Fruit fly (Drosophila melanogaster) whole organism, embryonic: ENCODE results near the gene CG15439.

Source experiments
- Blimp-1 ChIP-seq: fragments of 200-800 bp; sonication (Bioruptor generic); optimal IDR thresholded peaks from 3 replicates; lab custom pipeline; 2018; ENCODE audit warnings: missing biosample characterization, missing genetic modification characterization, mild to moderate bottlenecking, moderate library complexity, missing genetic modification reagents
- C15 ChIP-seq: fragments of 200-800 bp; sonication (Bioruptor generic); IDR thresholded peaks from 3 replicates; pipeline ENCODE4 v1.3.6; 2022; ENCODE audit warnings: missing biosample characterization, missing genetic modification characterization
- CG10959 ChIP-seq: fragments of 200-800 bp; sonication (Bioruptor generic); IDR thresholded peaks from 2 replicates; pipeline ENCODE4 v1.3.6; 2022; ENCODE audit warnings: missing biosample characterization, missing genetic modification characterization
- CG11504 ChIP-seq: fragments of 200-800 bp; sonication (Bioruptor generic); optimal IDR thresholded peaks from 3 replicates; lab custom pipeline; 2019; ENCODE audit warnings: missing biosample characterization, mild to moderate bottlenecking, missing genetic modification characterization, moderate library complexity
- CG13123 ChIP-seq: fragments of 200-800 bp; sonication (Bioruptor generic); optimal IDR thresholded peaks from 2 replicates; lab custom pipeline; 2016; ENCODE audit warnings: missing biosample characterization, missing genetic modification characterization
- CG13287 ChIP-seq: fragments of 200-800 bp; sonication (Bioruptor generic); IDR thresholded peaks from 2 replicates; pipeline ENCODE4 v1.3.6; 2022; ENCODE audit warnings: missing biosample characterization, missing genetic modification characterization; ENCODE audit not compliant: partially characterized antibody
- CG13775 ChIP-seq: fragments of 200-800 bp; sonication (Bioruptor generic); optimal IDR thresholded peaks from 3 replicates; lab custom pipeline; 2017; ENCODE audit warnings: missing biosample characterization, mild to moderate bottlenecking, missing genetic modification characterization
- CG15011 ChIP-seq: fragments of 200-800 bp; sonication (Bioruptor generic); optimal IDR thresholded peaks from 3 replicates; lab custom pipeline; 2018; ENCODE audit warnings: missing biosample characterization, mild to moderate bottlenecking, missing genetic modification characterization
- CG15514 ChIP-seq: fragments of 200-800 bp; sonication (Bioruptor generic); optimal IDR thresholded peaks from 3 replicates; lab custom pipeline; 2017; ENCODE audit warnings: missing biosample characterization, missing genetic modification characterization, mild to moderate bottlenecking, moderate library complexity, missing genetic modification reagents
- CG17612 ChIP-seq: fragments of 200-800 bp; sonication (Bioruptor generic); IDR thresholded peaks from 2 replicates; pipeline ENCODE4 v1.3.6; 2022; ENCODE audit warnings: missing biosample characterization, missing genetic modification characterization
- CG17912 ChIP-seq: fragments of 200-800 bp; sonication (Bioruptor generic); optimal IDR thresholded peaks from 2 replicates; lab custom pipeline; 2018; ENCODE audit warnings: missing biosample characterization, mild to moderate bottlenecking, missing genetic modification characterization
- CG18764 ChIP-seq: fragments of 200-800 bp; sonication (Bioruptor generic); optimal IDR thresholded peaks from 3 replicates; lab custom pipeline; 2016; ENCODE audit warnings: missing biosample characterization, missing genetic modification characterization
- CG3163 ChIP-seq: fragments of 200-800 bp; sonication (Bioruptor generic); optimal IDR thresholded peaks from 3 replicates; lab custom pipeline; 2016; ENCODE audit warnings: missing biosample characterization, missing genetic modification characterization
- CG34422 ChIP-seq: fragments of 200-800 bp; sonication (Bioruptor generic); IDR thresholded peaks from 3 replicates; pipeline ENCODE4 v1.3.6; 2022; ENCODE audit warnings: missing biosample characterization, missing genetic modification characterization
- CG5953 ChIP-seq: fragments of 200-800 bp; sonication (Bioruptor generic); IDR thresholded peaks from 2 replicates; pipeline ENCODE4 v1.3.6; 2022; ENCODE audit warnings: missing biosample characterization, missing genetic modification characterization
- CG8281 ChIP-seq: fragments of 200-800 bp; sonication (Bioruptor generic); optimal IDR thresholded peaks from 2 replicates; lab custom pipeline; 2018; ENCODE audit warnings: missing biosample characterization, mild to moderate bottlenecking, missing genetic modification characterization, moderate library complexity
- Chrac-16 ChIP-seq: fragments of 200-800 bp; sonication (Bioruptor generic); optimal IDR thresholded peaks from 3 replicates; lab custom pipeline; 2016; ENCODE audit warnings: missing biosample characterization, missing genetic modification characterization
- CkIIα-i1 ChIP-seq: fragments of 200-800 bp; sonication (Bioruptor generic); IDR thresholded peaks from 2 replicates; pipeline ENCODE4 v1.3.6; 2022; ENCODE audit warnings: missing biosample characterization, missing genetic modification characterization
- Dll ChIP-seq: fragments of 200-800 bp; sonication (Bioruptor generic); IDR thresholded peaks from 4 replicates; pipeline ENCODE4 v1.3.6; 2022; ENCODE audit warnings: missing biosample characterization, missing genetic modification characterization; ENCODE audit not compliant: partially characterized antibody
- Doc2 ChIP-seq: fragments of 200-800 bp; sonication (Bioruptor generic); IDR thresholded peaks from 2 replicates; pipeline ENCODE4 v1.3.6; 2022; ENCODE audit warnings: missing biosample characterization, missing genetic modification characterization
- Dp ChIP-seq: fragments of 200-800 bp; sonication (Bioruptor generic); optimal IDR thresholded peaks from 2 replicates; lab custom pipeline; 2018; ENCODE audit warnings: missing biosample characterization, mild to moderate bottlenecking, missing genetic modification characterization, moderate library complexity
- Fer2 ChIP-seq: fragments of 200-800 bp; sonication (Bioruptor generic); optimal IDR thresholded peaks from 2 replicates; lab custom pipeline; 2018; ENCODE audit warnings: missing biosample characterization, mild to moderate bottlenecking, missing genetic modification characterization, moderate library complexity
- HLH54F ChIP-seq: fragments of 200-800 bp; sonication (Bioruptor generic); optimal IDR thresholded peaks from 3 replicates; lab custom pipeline; 2016; ENCODE audit warnings: missing biosample characterization, missing genetic modification characterization
- Meics ChIP-seq: fragments of 200-800 bp; sonication (Bioruptor generic); optimal IDR thresholded peaks from 2 replicates; lab custom pipeline; 2017; ENCODE audit warnings: missing biosample characterization, mild to moderate bottlenecking, missing genetic modification characterization
- Rfx ChIP-seq: fragments of 200-800 bp; sonication (Bioruptor generic); IDR thresholded peaks from 2 replicates; pipeline ENCODE4 v1.3.6; 2022; ENCODE audit warnings: missing biosample characterization, missing genetic modification characterization
- Rx ChIP-seq: fragments of 200-800 bp; sonication (Bioruptor generic); IDR thresholded peaks from 2 replicates; pipeline ENCODE4 v1.3.6; 2022; ENCODE audit warnings: missing biosample characterization, missing genetic modification characterization
- Side ChIP-seq: fragments of 200-800 bp; sonication (Bioruptor generic); optimal IDR thresholded peaks from 2 replicates; lab custom pipeline; 2016; ENCODE audit warnings: missing biosample characterization, missing genetic modification characterization
- Sry-β ChIP-seq: fragments of 200-800 bp; sonication (Bioruptor generic); optimal IDR thresholded peaks from 2 replicates; lab custom pipeline; 2018; ENCODE audit warnings: missing biosample characterization, mild to moderate bottlenecking, missing genetic modification characterization, moderate library complexity
- Ssrp ChIP-seq: fragments of 200-800 bp; sonication (Bioruptor generic); optimal IDR thresholded peaks from 2 replicates; lab custom pipeline; 2018; ENCODE audit warnings: missing biosample characterization, mild to moderate bottlenecking, missing genetic modification characterization, moderate library complexity
- cad ChIP-seq: fragments of >200 bp; optimal IDR thresholded peaks from 2 replicates; lab custom pipeline; 2017; ENCODE audit warnings: missing biosample characterization, missing genetic modification characterization
- cato ChIP-seq: fragments of 200-800 bp; sonication (Bioruptor generic); optimal IDR thresholded peaks from 2 replicates; lab custom pipeline; 2016; ENCODE audit warnings: missing biosample characterization, missing genetic modification characterization, borderline replicate concordance
- crol ChIP-seq: fragments of 200-800 bp; sonication (Bioruptor generic); IDR thresholded peaks from 2 replicates; pipeline ENCODE4 v1.3.6; 2022; ENCODE audit warnings: missing biosample characterization, missing genetic modification characterization
- dan ChIP-seq: fragments of 200-800 bp; sonication (Bioruptor generic); IDR thresholded peaks from 2 replicates; pipeline ENCODE4 v1.3.6; 2022; ENCODE audit warnings: missing biosample characterization, missing genetic modification characterization
- dpn ChIP-seq, 2 experiments: fragments of 200-800 bp; sonication (Bioruptor generic); optimal IDR thresholded peaks; 3 replicates each; lab custom pipeline; 2016; ENCODE audit warnings: missing biosample characterization in 2 of 2, missing genetic modification characterization in 2 of 2
- fd102C ChIP-seq: fragments of 200-800 bp; sonication (Bioruptor generic); optimal IDR thresholded peaks from 2 replicates; lab custom pipeline; 2018; ENCODE audit warnings: missing biosample characterization, mild to moderate bottlenecking, missing genetic modification characterization, moderate library complexity
- fd96Cb ChIP-seq: fragments of 200-800 bp; sonication (Bioruptor generic); optimal IDR thresholded peaks from 2 replicates; lab custom pipeline; 2018; ENCODE audit warnings: missing biosample characterization, mild to moderate bottlenecking, missing genetic modification characterization, moderate library complexity
- hb ChIP-seq: fragments of 200-800 bp; sonication (Bioruptor generic); IDR thresholded peaks from 3 replicates; pipeline ENCODE4 v1.3.6; 2022; ENCODE audit warnings: missing biosample characterization, missing genetic modification characterization; ENCODE audit not compliant: partially characterized antibody
- her ChIP-seq: fragments of 200-800 bp; sonication (Bioruptor generic); optimal IDR thresholded peaks from 2 replicates; lab custom pipeline; 2016; ENCODE audit warnings: missing biosample characterization, missing genetic modification characterization
- nmo ChIP-seq: fragments of 200-800 bp; sonication (Bioruptor generic); optimal IDR thresholded peaks from 2 replicates; lab custom pipeline; 2018; ENCODE audit warnings: missing biosample characterization, mild to moderate bottlenecking, missing genetic modification characterization, moderate library complexity
- p53 ChIP-seq: fragments of 200-800 bp; sonication (Bioruptor generic); optimal IDR thresholded peaks from 2 replicates; lab custom pipeline; 2016; ENCODE audit warnings: missing biosample characterization, missing genetic modification characterization
- pan ChIP-seq, 4 experiments: fragments of >200 bp in 3 of 4; fragments of 200-800 bp in 1 of 4; sonication (Bioruptor generic) in 1 of 4; optimal IDR thresholded peaks in 3 of 4; IDR thresholded peaks in 1 of 4; 2 replicates each; pipeline versions ENCODE4 v1.3.6 to Lab custom; 2017 to 2022; ENCODE audit warnings: missing biosample characterization in 2 of 4, missing genetic modification characterization in 2 of 4, mixed read lengths in 1 of 4
- phol ChIP-seq: fragments of 200-800 bp; sonication (Bioruptor generic); optimal IDR thresholded peaks from 3 replicates; lab custom pipeline; 2018; ENCODE audit warnings: missing biosample characterization, mild to moderate bottlenecking, missing genetic modification characterization, moderate library complexity
- tll ChIP-seq, 2 experiments: fragments of 200-800 bp in 1 of 2; fragments of >200 bp in 1 of 2; sonication (Bioruptor generic) in 1 of 2; optimal IDR thresholded peaks; 2 replicates each; lab custom pipeline; 2017 to 2019; ENCODE audit warnings: missing biosample characterization in 2 of 2, missing genetic modification characterization in 2 of 2, mild to moderate bottlenecking in 1 of 2, moderate library complexity in 1 of 2
- unpg ChIP-seq: fragments of 200-800 bp; sonication (Bioruptor generic); optimal IDR thresholded peaks from 3 replicates; lab custom pipeline; 2018; ENCODE audit warnings: missing biosample characterization, mild to moderate bottlenecking, missing genetic modification characterization, moderate library complexity
- vnd ChIP-seq: fragments of 200-800 bp; sonication (Bioruptor generic); IDR thresholded peaks from 3 replicates; pipeline ENCODE4 v1.3.6; 2022; ENCODE audit warnings: missing biosample characterization, missing genetic modification characterization; ENCODE audit not compliant: partially characterized antibody
- yki ChIP-seq: fragments of >200 bp; optimal IDR thresholded peaks from 3 replicates; lab custom pipeline; 2018

The CG15439 gene

DNA sequence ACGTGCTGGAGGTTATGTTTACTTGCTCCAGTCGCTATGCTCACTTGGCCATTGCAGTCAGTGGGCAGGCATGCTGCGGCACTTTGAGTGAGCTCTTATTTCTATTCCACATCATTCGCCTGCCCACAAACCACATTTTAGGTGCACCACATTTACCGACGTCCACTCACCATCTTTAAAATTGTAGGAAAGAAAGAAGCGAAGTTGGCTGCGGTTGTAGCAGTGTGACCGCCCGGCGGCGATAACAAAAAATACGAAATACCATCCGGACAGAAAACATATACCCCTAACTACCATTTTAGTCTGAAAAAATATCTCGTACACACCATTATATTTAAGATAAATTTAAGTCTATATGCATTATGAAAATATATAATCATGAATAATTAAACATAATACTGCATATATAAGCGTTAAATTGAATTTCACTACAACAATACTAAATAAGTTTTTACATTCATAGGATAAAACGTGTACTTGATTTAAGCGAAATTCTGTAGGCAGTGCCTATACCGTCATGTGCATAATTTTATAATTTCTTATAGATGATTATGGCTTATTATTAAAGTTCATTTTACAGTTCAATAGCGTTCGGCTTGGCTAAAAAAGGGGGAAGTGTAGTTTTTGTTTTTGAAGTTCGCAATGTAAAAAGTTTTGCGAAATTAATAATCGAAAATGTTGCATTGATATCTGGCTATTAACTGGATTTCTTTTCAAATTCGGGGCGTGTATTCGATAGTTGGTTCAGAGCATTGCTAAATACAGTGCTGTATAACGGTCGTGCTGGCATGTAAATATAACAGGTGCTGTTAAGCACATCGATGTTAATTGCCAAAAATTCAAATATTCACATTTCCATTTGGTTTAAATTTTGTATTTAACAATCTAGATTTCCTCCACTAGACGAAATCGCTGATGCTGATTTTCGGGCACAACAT, 5.5 kb upstream of the CG15439 start, which contains the start of gene RpL27A (continued):
- TF ChIP-seq Sry-β (GFP tag; lab: Kevin White, UChicago) (peak; percentile 70), CG10959 (GFP tag; lab: Robert Waterston, UW) (peak; percentile 52), CG13287 (GFP tag; lab: Robert Waterston, UW) (peak; percentile 71), yki (lab: Kevin White, UChicago) (no peak), Rfx (GFP tag; lab: Robert Waterston, UW) (peak; percentile 91), vnd (GFP tag; lab: Robert Waterston, UW) (peak; percentile 47; the same call in 1 of the 3 replicates), C15 (0 out of 3 replicates have a peak, but pooled peaks have one; percentile 68), Dp (GFP tag; lab: Kevin White, UChicago) (peak; percentile 72), cad (GFP tag; lab: Kevin White, UChicago) (no peak), CG8281 (tag; lab: Kevin White, UChicago) (peak; percentile 11), Rx (GFP tag; lab: Robert Waterston, UW) (peak; percentile 80), p53 (peak; percentile 44), Blimp-1 (GFP tag; lab: Kevin White, UChicago) (no peak), CG15011 (peak; percentile 64), fd102C (GFP tag; lab: Kevin White, UChicago) (peak; percentile 58), CG17612 (peak; percentile 46; the same call in 1 of the 2 replicates), Fer2 (peak; percentile 30), CG3163 (GFP tag; lab: Kevin White, UChicago) (peak; percentile 58), Side (GFP tag; lab: Kevin White, UChicago) (peak; percentile 78), tll (GFP tag; optimal IDR thresholded peaks at IDR 0.05; lab: Kevin White, UChicago) (no peak), cato (GFP tag; lab: Kevin White, UChicago) (peak; percentile 31), nmo (GFP tag; lab: Kevin White, UChicago) (peak; percentile 79), hb (GFP tag; lab: Robert Waterston, UW) (no peak), CG13123 (peak; percentile 99), phol (peak; percentile 91), Dll (GFP tag; lab: Robert Waterston, UW) (peak; percentile 32; the same call in 1 of the 4 replicates), CG15514 (GFP tag; lab: Kevin White, UChicago) (peak; percentile 85), HLH54F (GFP tag; lab: Kevin White, UChicago) (peak; percentile 30), CG11504 (tag; lab: Kevin White, UChicago) (peak; percentile 77), CG34422 (GFP tag; lab: Robert Waterston, UW) (peak; percentile 81; the same call in 2 of the 3 replicates), Ssrp (tag; lab: Kevin White, UChicago) (peak; percentile 43), unpg (peak; percentile 68), CG13775 (GFP tag; lab: Kevin White, UChicago) (peak; percentile 82), dan (GFP tag; lab: Robert Waterston, UW) (no peak), Doc2 (no peak), Chrac-16 (peak; percentile 32), CG18764 (GFP tag; lab: Kevin White, UChicago) (peak; percentile 62), crol (GFP tag; lab: Robert Waterston, UW) (peak; percentile 48; the same call in 1 of the 2 replicates), dpn (GFP tag; optimal IDR thresholded peaks at IDR 0.05; lab: Kevin White, UChicago) (peak; percentile 67 to 68), CG17912 (GFP tag; lab: Kevin White, UChicago) (peak; percentile 94), her (GFP tag; lab: Kevin White, UChicago) (peak; percentile 71), fd96Cb (tag; lab: Kevin White, UChicago) (peak; percentile 38), pan (optimal IDR thresholded peaks at IDR 0.05; lab: Kevin White, UChicago) (no peak), pan (GFP tag; optimal IDR thresholded peaks at IDR 0.05 in 1 of 2, IDR thresholded peaks at IDR 0.05 in 1 of 2) (peak in 1 of 2 experiments; percentile 78), CkIIα-i1 (GFP tag; lab: Robert Waterston, UW) (peak; percentile 60; the same call in 1 of the 2 replicates), Meics (GFP tag; lab: Kevin White, UChicago) (peak; percentile 87), CG5953 (GFP tag; lab: Robert Waterston, UW) (peak; percentile 73)
